Fruit fly (Drosophila melanogaster) whole organism, adult: ENCODE results near the gene Takl2.

ENCODE experiments used
- CG12768 ChIP-seq: fragments of 200-800 bp; sonication (Bioruptor generic); optimal IDR thresholded peaks from 2 replicates; lab custom pipeline; 2017; ENCODE audit warnings: missing biosample characterization, missing genetic modification characterization, mild to moderate bottlenecking, moderate library complexity, missing genetic modification reagents
- CG1620 ChIP-seq: fragments of 200-800 bp; sonication (Bioruptor generic); optimal IDR thresholded peaks from 2 replicates; lab custom pipeline; 2016; ENCODE audit warnings: missing biosample characterization, missing genetic modification characterization
- CG5204 ChIP-seq: fragments of 200-800 bp; sonication (Bioruptor generic); optimal IDR thresholded peaks from 2 replicates; lab custom pipeline; 2016; ENCODE audit warnings: missing biosample characterization, missing genetic modification characterization
- CG7101 ChIP-seq: fragments of 200-800 bp; sonication (Bioruptor generic); optimal IDR thresholded peaks from 2 replicates; lab custom pipeline; 2018; ENCODE audit warnings: missing biosample characterization, mild to moderate bottlenecking, missing genetic modification characterization, moderate library complexity
- Mnt ChIP-seq: fragments of 200-800 bp; sonication (Bioruptor generic); optimal IDR thresholded peaks from 2 replicates; lab custom pipeline; 2016; ENCODE audit warnings: missing biosample characterization, mild to moderate bottlenecking, missing genetic modification characterization
- ovo ChIP-seq: fragments of 200-800 bp; sonication (Bioruptor generic); optimal IDR thresholded peaks from 2 replicates; lab custom pipeline; 2016; ENCODE audit warnings: missing biosample characterization, missing genetic modification characterization
- tj ChIP-seq: fragments of 200-800 bp; sonication (Bioruptor generic); optimal IDR thresholded peaks from 3 replicates; lab custom pipeline; 2017; ENCODE audit warnings: missing biosample characterization, mild to moderate bottlenecking, missing genetic modification characterization, moderate library complexity

dm6 chr3R:22718401-22718800 lies 15.2 kb downstream of the Takl2 start:
- no peak for TF ChIP-seq CG12768 (GFP tag; lab: Kevin White, UChicago)
- TF ChIP-seq CG5204 (GFP tag; lab: Kevin White, UChicago): no peak
- no peak for TF ChIP-seq tj (GFP tag; lab: Kevin White, UChicago)
- TF ChIP-seq Mnt (GFP tag; lab: Kevin White, UChicago): no peak
- TF ChIP-seq CG1620: no peak
- TF ChIP-seq ovo: no peak
- no peak for TF ChIP-seq CG7101 (tag; lab: Kevin White, UChicago)
